Worm (Caenorhabditis elegans) whole organism, L3 larva: ENCODE measurements around the gene fut-4.

Experiments used
- R02D3.7 ChIP-seq: fragments of 150-350 bp; optimal IDR thresholded peaks from 2 replicates; lab custom pipeline; 2014; ENCODE audit warnings: missing biosample characterization, missing genetic modification characterization
- ZK546.5 ChIP-seq: sonication (generic microtip); optimal IDR thresholded peaks from 2 replicates; lab custom pipeline; 2017; ENCODE audit warnings: missing biosample characterization, missing genetic modification characterization
- aly-2 ChIP-seq: fragments of 150-350 bp; optimal IDR thresholded peaks from 2 replicates; lab custom pipeline; 2014; ENCODE audit warnings: missing biosample characterization, missing genetic modification characterization
- ama-1 ChIP-seq: fragments of 150-350 bp; optimal IDR thresholded peaks from 2 replicates; lab custom pipeline; 2018
- ceh-16 ChIP-seq: sonication (generic microtip); optimal IDR thresholded peaks from 2 replicates; lab custom pipeline; 2017; ENCODE audit warnings: missing biosample characterization, missing genetic modification characterization
- ceh-28 ChIP-seq: fragments of 150-350 bp; optimal IDR thresholded peaks from 2 replicates; lab custom pipeline; 2014; ENCODE audit warnings: missing biosample characterization, missing genetic modification reagents, missing genetic modification characterization
- ceh-82 ChIP-seq: fragments of 150-350 bp; optimal IDR thresholded peaks from 2 replicates; lab custom pipeline; 2014; ENCODE audit warnings: missing biosample characterization, missing genetic modification characterization
- daf-12 ChIP-seq: fragments of 150-350 bp; optimal IDR thresholded peaks from 2 replicates; lab custom pipeline; 2014; ENCODE audit warnings: missing biosample characterization, missing genetic modification reagents, missing genetic modification characterization
- egl-27 ChIP-seq: sonication (generic microtip); optimal IDR thresholded peaks from 4 replicates; lab custom pipeline; 2017; ENCODE audit warnings: missing biosample characterization, missing genetic modification reagents, missing genetic modification characterization
- elt-1 ChIP-seq: fragments of 150-350 bp; optimal IDR thresholded peaks from 2 replicates; lab custom pipeline; 2014; ENCODE audit warnings: missing biosample characterization, missing genetic modification characterization
- elt-3 ChIP-seq, 3 experiments: fragments of 150-350 bp in 1 of 3; sonication (generic microtip) in 2 of 3; optimal IDR thresholded peaks; 2 replicates in 2 of 3; 4 replicates in 1 of 3; lab custom pipeline; 2014 to 2017; ENCODE audit warnings: missing biosample characterization in 3 of 3, missing genetic modification characterization in 3 of 3
- eor-1 ChIP-seq, 2 experiments: fragments of 150-350 bp; optimal IDR thresholded peaks; 2 replicates each; lab custom pipeline; 2014 to 2018; ENCODE audit warnings: missing biosample characterization in 2 of 2, missing genetic modification characterization in 2 of 2
- fkh-10 ChIP-seq: sonication (generic microtip); optimal IDR thresholded peaks from 2 replicates; lab custom pipeline; 2017; ENCODE audit warnings: missing biosample characterization, missing genetic modification reagents, missing genetic modification characterization
- fkh-2 ChIP-seq: fragments of 150-350 bp; optimal IDR thresholded peaks from 2 replicates; lab custom pipeline; 2014; ENCODE audit warnings: missing biosample characterization, missing genetic modification reagents, missing genetic modification characterization
- fos-1 ChIP-seq: fragments of 150-350 bp; optimal IDR thresholded peaks from 2 replicates; lab custom pipeline; 2014; ENCODE audit warnings: missing biosample characterization, missing genetic modification characterization
- lin-15B ChIP-seq: fragments of 150-350 bp; optimal IDR thresholded peaks from 2 replicates; lab custom pipeline; 2014; ENCODE audit warnings: missing biosample characterization, missing genetic modification characterization
- lsy-12 ChIP-seq: sonication (generic microtip); optimal IDR thresholded peaks from 2 replicates; lab custom pipeline; 2016; ENCODE audit warnings: mild to moderate bottlenecking, missing genetic modification characterization, missing compliant biosample characterization
- mml-1 ChIP-seq: fragments of 150-350 bp; sonication (generic microtip); optimal IDR thresholded peaks from 3 replicates; lab custom pipeline; 2014; ENCODE audit warnings: missing biosample characterization, missing genetic modification characterization
- nfya-1 ChIP-seq: sonication (generic microtip); optimal IDR thresholded peaks from 2 replicates; lab custom pipeline; 2017; ENCODE audit warnings: missing genetic modification characterization, mild to moderate bottlenecking, missing compliant biosample characterization, antibody characterized with exemption, moderate library complexity; ENCODE audit not compliant: insufficient read depth
- nhr-11 ChIP-seq: fragments of 150-350 bp; optimal IDR thresholded peaks from 2 replicates; lab custom pipeline; 2014; ENCODE audit warnings: missing biosample characterization, missing genetic modification characterization
- nhr-23 ChIP-seq: fragments of 150-350 bp; optimal IDR thresholded peaks from 2 replicates; lab custom pipeline; 2014; ENCODE audit warnings: missing biosample characterization, missing genetic modification reagents, missing genetic modification characterization
- nhr-237 ChIP-seq: fragments of 150-350 bp; optimal IDR thresholded peaks from 2 replicates; lab custom pipeline; 2014; ENCODE audit warnings: missing biosample characterization, missing genetic modification characterization
- nhr-25 ChIP-seq: sonication (generic microtip); optimal IDR thresholded peaks from 2 replicates; lab custom pipeline; 2017; ENCODE audit warnings: missing biosample characterization, missing genetic modification characterization
- nhr-28 ChIP-seq: fragments of 150-350 bp; optimal IDR thresholded peaks from 2 replicates; lab custom pipeline; 2014; ENCODE audit warnings: missing biosample characterization, missing genetic modification characterization
- nhr-43 ChIP-seq: sonication (generic microtip); optimal IDR thresholded peaks from 2 replicates; lab custom pipeline; 2016; ENCODE audit warnings: mild to moderate bottlenecking, missing genetic modification characterization, missing compliant biosample characterization; ENCODE audit not compliant: poor library complexity, severe bottlenecking
- nhr-67 ChIP-seq: fragments of 150-350 bp; optimal IDR thresholded peaks from 2 replicates; lab custom pipeline; 2014; ENCODE audit warnings: missing biosample characterization, missing genetic modification characterization
- nhr-76 ChIP-seq: fragments of 150-350 bp; sonication (generic microtip); optimal IDR thresholded peaks from 5 replicates; lab custom pipeline; 2014; ENCODE audit warnings: missing biosample characterization, missing genetic modification characterization
- pha-4 ChIP-seq: fragments of 150-350 bp; optimal IDR thresholded peaks from 2 replicates; lab custom pipeline; 2014; ENCODE audit warnings: missing biosample characterization, missing genetic modification reagents, missing genetic modification characterization
- pqm-1 ChIP-seq: fragments of 150-350 bp; optimal IDR thresholded peaks from 2 replicates; lab custom pipeline; 2017; ENCODE audit warnings: missing biosample characterization, missing genetic modification characterization, inconsistent platforms
- snpc-4 ChIP-seq: fragments of 150-350 bp; optimal IDR thresholded peaks from 2 replicates; lab custom pipeline; 2014; ENCODE audit warnings: missing biosample characterization, missing genetic modification characterization
- unc-62 ChIP-seq: fragments of 150-350 bp; sonication (generic microtip); optimal IDR thresholded peaks from 4 replicates; lab custom pipeline; 2014; ENCODE audit warnings: missing biosample characterization, missing genetic modification reagents, missing genetic modification characterization
- zag-1 ChIP-seq: fragments of 150-350 bp; optimal IDR thresholded peaks from 2 replicates; lab custom pipeline; 2014; ENCODE audit warnings: missing biosample characterization, missing genetic modification characterization
- ztf-11 ChIP-seq: fragments of 150-350 bp; optimal IDR thresholded peaks from 2 replicates; lab custom pipeline; 2014; ENCODE audit warnings: missing biosample characterization, missing genetic modification characterization
- ztf-4 ChIP-seq: fragments of 150-350 bp; optimal IDR thresholded peaks from 2 replicates; lab custom pipeline; 2014; ENCODE audit warnings: missing biosample characterization, missing genetic modification characterization

Gene fut-4

ce11 chrII:2774904-2775303 is 47.4 kb downstream of the fut-4 start, which contains the start of gene fbxb-111:
Gene fbxb-111 (minus strand): TSS chrII:2775004.
- TF ChIP-seq elt-3 (tag; optimal IDR thresholded peaks at IDR 0.05; lab: Kevin White, UChicago) (no peak), nfya-1 (tag; lab: Kevin White, UChicago) (no peak), egl-27 (tag; lab: Kevin White, UChicago) (no peak), pqm-1 (tag; lab: Kevin White, UChicago) (no peak), ama-1 (lab: Kevin White, UChicago) (no peak), mml-1 (no peak), unc-62 (GFP tag; lab: Kevin White, UChicago) (no peak), nhr-23 (tag; lab: Kevin White, UChicago) (no peak), nhr-237 (tag; lab: Kevin White, UChicago) (no peak), elt-1 (tag; lab: Kevin White, UChicago) (no peak)

ce11 chrII:2773534-2773933 is 48.8 kb downstream of the fut-4 start, which contains the start of gene sdz-9:
Gene sdz-9 (minus strand): TSS chrII:2773634.
- TF ChIP-seq mml-1 = no peak
- TF ChIP-seq eor-1 (tag; optimal IDR thresholded peaks at IDR 0.05; lab: Kevin White, UChicago) = no peak
- TF ChIP-seq ceh-82 = no peak
- TF ChIP-seq nhr-237 (tag; lab: Kevin White, UChicago) = no peak
- no peak for TF ChIP-seq nhr-28 (tag; lab: Kevin White, UChicago)
- TF ChIP-seq unc-62 (GFP tag; lab: Kevin White, UChicago) = no peak
- no peak for TF ChIP-seq ZK546.5 (tag; lab: Kevin White, UChicago)
- TF ChIP-seq ceh-28 (tag; lab: Kevin White, UChicago) = no peak
- no peak for TF ChIP-seq R02D3.7 (tag; lab: Kevin White, UChicago)
- no peak for TF ChIP-seq lsy-12
- no peak for TF ChIP-seq ztf-4 (tag; lab: Kevin White, UChicago)
- TF ChIP-seq aly-2 (tag; lab: Kevin White, UChicago) = no peak
- no peak for TF ChIP-seq elt-3 (tag; optimal IDR thresholded peaks at IDR 0.05; lab: Kevin White, UChicago)
- no peak for TF ChIP-seq lin-15B (tag; lab: Kevin White, UChicago)
- TF ChIP-seq nhr-43 (tag; lab: Kevin White, UChicago) = no peak
- TF ChIP-seq nhr-25 (tag; lab: Kevin White, UChicago) = no peak
- no peak for TF ChIP-seq fos-1 (tag; lab: Kevin White, UChicago)
- no peak for TF ChIP-seq nhr-76

- no peak for TF ChIP-seq R02D3.7 (tag; lab: Kevin White, UChicago)
- no peak for TF ChIP-seq nhr-76
- TF ChIP-seq fos-1 (tag; lab: Kevin White, UChicago) = no peak
- TF ChIP-seq nhr-237 (tag; lab: Kevin White, UChicago) = no peak
- TF ChIP-seq ceh-82 = no peak
- no peak for TF ChIP-seq pqm-1 (tag; lab: Kevin White, UChicago)
- TF ChIP-seq egl-27 (tag; lab: Kevin White, UChicago) = no peak
- no peak for TF ChIP-seq lin-15B (tag; lab: Kevin White, UChicago)
- no peak for TF ChIP-seq nhr-11 (tag; lab: Kevin White, UChicago)
- no peak for TF ChIP-seq nhr-23 (tag; lab: Kevin White, UChicago)
- TF ChIP-seq pha-4 (tag; lab: Kevin White, UChicago) = no peak
- TF ChIP-seq daf-12 (tag; lab: Kevin White, UChicago) = no peak
- TF ChIP-seq nfya-1 (tag; lab: Kevin White, UChicago) = no peak
- no peak for TF ChIP-seq ZK546.5 (tag; lab: Kevin White, UChicago)
- no peak for TF ChIP-seq ceh-16 (tag; lab: Kevin White, UChicago)
- TF ChIP-seq snpc-4 (tag; lab: Kevin White, UChicago) = no peak
These were observed 50.2 kb downstream of the fut-4 start, which contains the start of gene sdz-10 for ce11 chrII:2772166-2772565. Gene sdz-10 (minus strand): TSS chrII:2772266.

ce11 chrII:2770788-2771187 is 51.5 kb downstream of the fut-4 start, which contains the start of gene fbxb-105:
Gene fbxb-105 (minus strand): TSS chrII:2770888.
- TF ChIP-seq nhr-67 (tag; lab: Kevin White, UChicago) (no peak), ama-1 (lab: Kevin White, UChicago) (no peak), nhr-28 (tag; lab: Kevin White, UChicago) (no peak), snpc-4 (tag; lab: Kevin White, UChicago) (no peak), egl-27 (tag; lab: Kevin White, UChicago) (no peak), ztf-11 (tag; lab: Kevin White, UChicago) (no peak), nhr-43 (tag; lab: Kevin White, UChicago) (no peak), pha-4 (tag; lab: Kevin White, UChicago) (no peak), fkh-2 (tag; lab: Kevin White, UChicago) (no peak), pqm-1 (tag; lab: Kevin White, UChicago) (no peak), fkh-10 (GFP tag; lab: Kevin White, UChicago) (no peak), zag-1 (no peak), elt-1 (tag; lab: Kevin White, UChicago) (no peak), nhr-23 (tag; lab: Kevin White, UChicago) (no peak)
